Fruit fly (Drosophila melanogaster): ENCODE measurements around the gene CG12123.

- TF ChIP-seq Sin3A (optimal IDR thresholded peaks at IDR 0.05) (no peak), psq (optimal IDR thresholded peaks at IDR 0.05) (no peak), ttk (optimal IDR thresholded peaks at IDR 0.05) (no peak)
Measured at dm6 chrX:8481462-8481861, 39.3 kb upstream of the CG12123 start, which contains the start of gene Cp38.

Measured in Kc167 (cell line).